Worm (Caenorhabditis elegans) whole organism, L4 larva: ENCODE data around the gene srlf-27.
"Not testable (repeated sequence)": the region's sequence is repeated elsewhere in the genome, so short reads cannot be mapped to it uniquely, and the experiment has no call there.

Experiments
- ama-1 ChIP-seq: fragments of 150-350 bp; optimal IDR thresholded peaks from 2 replicates; lab custom pipeline; 2014; ENCODE audit warnings: inconsistent platforms, mixed read lengths
- ces-1 ChIP-seq: fragments of 150-350 bp; sonication (generic microtip); optimal IDR thresholded peaks from 4 replicates; lab custom pipeline; 2014; ENCODE audit warnings: missing biosample characterization, missing genetic modification reagents, missing genetic modification characterization
- daf-8 ChIP-seq: fragments of 200-800 bp; sonication (Bioruptor generic); IDR thresholded peaks from 2 replicates; pipeline ENCODE4 v1.3.6; 2022; ENCODE audit warnings: missing genetic modification characterization, missing compliant biosample characterization
- egl-27 ChIP-seq: sonication (generic microtip); optimal IDR thresholded peaks from 3 replicates; lab custom pipeline; 2017; ENCODE audit warnings: missing biosample characterization, missing genetic modification reagents, missing genetic modification characterization
- jun-1 ChIP-seq: fragments of 150-350 bp; optimal IDR thresholded peaks from 2 replicates; lab custom pipeline; 2014; ENCODE audit warnings: missing biosample characterization, missing genetic modification reagents, missing genetic modification characterization
- lin-39 ChIP-seq: fragments of 150-350 bp; optimal IDR thresholded peaks from 2 replicates; lab custom pipeline; 2014; ENCODE audit warnings: missing biosample characterization, missing genetic modification reagents, missing genetic modification characterization
- nhr-10 ChIP-seq: fragments of 150-350 bp; optimal IDR thresholded peaks from 2 replicates; lab custom pipeline; 2014; ENCODE audit warnings: missing biosample characterization, missing genetic modification characterization
- nhr-76 ChIP-seq: fragments of 150-350 bp; optimal IDR thresholded peaks from 2 replicates; lab custom pipeline; 2014; ENCODE audit warnings: missing biosample characterization, missing genetic modification characterization
- pha-4 ChIP-seq, 2 experiments: fragments of 150-350 bp in 1 of 2; fragments of 200-800 bp in 1 of 2; sonication (Bioruptor generic) in 1 of 2; IDR thresholded peaks in 1 of 2; optimal IDR thresholded peaks in 1 of 2; 2 replicates each; pipeline versions ENCODE4 v1.3.6 to Lab custom; 2014 to 2022; ENCODE audit warnings: missing genetic modification characterization in 2 of 2, missing genetic modification reagents in 2 of 2, missing biosample characterization in 1 of 2, missing compliant biosample characterization in 1 of 2
- saeg-2 ChIP-seq: fragments of 200-800 bp; sonication (Bioruptor generic); IDR thresholded peaks from 2 replicates; pipeline ENCODE4 v1.3.6; 2022; ENCODE audit warnings: missing genetic modification reagents, missing genetic modification characterization, missing compliant biosample characterization
- zip-2 ChIP-seq: fragments of 150-350 bp; optimal IDR thresholded peaks from 2 replicates; lab custom pipeline; 2014; ENCODE audit warnings: missing biosample characterization, missing genetic modification characterization

ce11 chrIV:14654667-14655066 is 17.2 kb downstream of the srlf-27 start:
- TF ChIP-seq saeg-2 (GFP tag; lab: Robert Waterston, UW); jun-1 (tag; lab: Kevin White, UChicago); nhr-10 (tag; lab: Kevin White, UChicago); zip-2; ama-1 (lab: Kevin White, UChicago); egl-27 (tag; lab: Kevin White, UChicago); daf-8 (GFP tag; lab: Robert Waterston, UW); pha-4 (GFP tag; IDR thresholded peaks at IDR 0.05; lab: Robert Waterston, UW); pha-4 (tag; optimal IDR thresholded peaks at IDR 0.05; lab: Kevin White, UChicago); ces-1 (GFP tag; lab: Kevin White, UChicago); lin-39 (tag; lab: Kevin White, UChicago); nhr-76 (tag; lab: Kevin White, UChicago): not testable (repeated sequence)
